Worm (Caenorhabditis elegans) whole organism, midembryonic: ENCODE measurements around the gene ZK742.3.

Experiments used
- T22C8.4 ChIP-seq: fragments of 200-800 bp; sonication (Bioruptor generic); IDR thresholded peaks from 2 replicates; pipeline ENCODE4 v1.3.6; 2022; ENCODE audit warnings: missing genetic modification characterization, missing compliant biosample characterization
- cog-1 ChIP-seq: sonication (generic microtip); optimal IDR thresholded peaks from 2 replicates; lab custom pipeline; 2016; ENCODE audit warnings: missing genetic modification characterization, missing compliant biosample characterization
- flt-1 ChIP-seq: fragments of 200-800 bp; sonication (Bioruptor generic); IDR thresholded peaks from 2 replicates; pipeline ENCODE4 v1.3.6; 2022; ENCODE audit warnings: missing genetic modification characterization, missing compliant biosample characterization
- klf-2 ChIP-seq: fragments of 200-800 bp; sonication (Bioruptor generic); conservative IDR thresholded peaks from 2 replicates; pipeline ENCODE4 v1.3.6; 2022; ENCODE audit warnings: missing genetic modification reagents, missing genetic modification characterization, missing compliant biosample characterization
- med-1 ChIP-seq: sonication (generic microtip); optimal IDR thresholded peaks from 2 replicates; lab custom pipeline; 2017; ENCODE audit warnings: missing genetic modification characterization, mild to moderate bottlenecking, missing compliant biosample characterization, antibody characterized with exemption, missing genetic modification reagents; ENCODE audit not compliant: insufficient read depth
- ref-1 ChIP-seq: fragments of 200-800 bp; sonication (Bioruptor generic); conservative IDR thresholded peaks from 2 replicates; pipeline ENCODE4 v1.3.6; 2022; ENCODE audit warnings: missing genetic modification reagents, missing genetic modification characterization, missing compliant biosample characterization
- tab-1 ChIP-seq: fragments of 200-800 bp; sonication (Bioruptor generic); IDR thresholded peaks from 2 replicates; pipeline ENCODE4 v1.3.6; 2022; ENCODE audit warnings: missing genetic modification characterization, missing compliant biosample characterization
- ztf-23 ChIP-seq: fragments of 200-800 bp; sonication (Bioruptor generic); IDR thresholded peaks from 2 replicates; pipeline ENCODE4 v1.3.6; 2022; ENCODE audit warnings: missing genetic modification reagents, missing genetic modification characterization, missing compliant biosample characterization
- ztf-29 ChIP-seq: fragments of 200-800 bp; sonication (Bioruptor generic); IDR thresholded peaks from 2 replicates; pipeline ENCODE4 v1.3.6; 2022; ENCODE audit warnings: missing genetic modification reagents, missing genetic modification characterization, missing compliant biosample characterization

ZK742.3 gene

ce11 chrV:7822655-7823054, 12.9 kb upstream of the ZK742.3 start:
- no peak for TF ChIP-seq cog-1 (tag; lab: Kevin White, UChicago)

- TF ChIP-seq ref-1 (GFP tag; lab: Robert Waterston, UW) (no peak), ztf-29 (no peak), flt-1 (GFP tag; lab: Robert Waterston, UW) (no peak), cog-1 (tag; lab: Kevin White, UChicago) (no peak), T22C8.4 (no peak), tab-1 (GFP tag; lab: Robert Waterston, UW) (no peak), ztf-23 (no peak), klf-2 (GFP tag; lab: Robert Waterston, UW) (no peak), med-1 (GFP tag; lab: Kevin White, UChicago) (no peak)
These were observed 10.6 kb upstream of the ZK742.3 start, which contains the start of gene lbp-4 for ce11 chrV:7820270-7820669. TSS of gene lbp-4 (plus strand) at chrV:7820578.

DNA sequence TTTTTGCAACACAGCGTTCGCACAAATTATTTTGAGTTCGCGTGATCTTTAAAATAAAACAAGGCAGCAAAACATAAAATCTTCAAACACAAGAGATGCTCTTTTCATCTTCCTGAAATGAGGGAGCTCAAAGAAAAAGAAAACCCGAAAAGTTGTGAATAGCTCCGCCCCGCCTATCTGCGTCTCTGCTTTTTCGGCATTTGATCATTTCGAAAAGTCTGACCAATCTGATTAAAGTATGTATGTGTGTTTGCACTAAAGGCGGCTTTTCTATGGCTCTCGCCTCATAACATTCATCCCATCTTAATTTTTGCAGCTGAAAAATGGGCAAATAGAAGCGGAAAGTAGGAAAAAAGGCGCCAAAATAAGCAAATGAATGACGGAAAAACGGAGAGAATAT, 9.9 kb upstream of the ZK742.3 start:
- TF ChIP-seq ztf-23: no peak

DNA sequence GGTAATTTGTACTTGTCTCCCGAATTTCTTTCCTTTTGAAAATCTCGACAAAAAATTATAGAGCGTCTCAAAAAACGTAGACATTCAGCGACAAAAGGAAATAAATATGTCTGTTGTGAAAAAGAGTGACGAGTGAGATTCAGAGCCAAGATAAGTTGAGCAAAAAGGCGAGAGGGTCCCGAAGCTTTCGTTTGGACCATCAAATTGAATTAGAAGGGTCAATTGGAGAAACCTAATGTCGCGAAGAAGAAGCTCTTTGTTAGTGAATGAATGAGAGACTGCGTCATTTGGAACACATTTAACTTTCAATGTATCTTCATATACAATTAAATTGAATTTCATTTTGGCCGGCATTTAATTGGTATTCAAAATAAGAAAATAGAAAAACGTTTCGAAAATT, 6.8 kb upstream of the ZK742.3 start:
- TF ChIP-seq med-1 (GFP tag; lab: Kevin White, UChicago): no peak
- TF ChIP-seq klf-2 (GFP tag; lab: Robert Waterston, UW): no peak
- TF ChIP-seq ztf-29: no peak
- no peak for TF ChIP-seq ref-1 (GFP tag; lab: Robert Waterston, UW)
- TF ChIP-seq cog-1 (tag; lab: Kevin White, UChicago): no peak
- no peak for TF ChIP-seq ztf-23
- no peak for TF ChIP-seq T22C8.4
- TF ChIP-seq tab-1 (GFP tag; lab: Robert Waterston, UW): no peak
- no peak for TF ChIP-seq flt-1 (GFP tag; lab: Robert Waterston, UW)

DNA sequence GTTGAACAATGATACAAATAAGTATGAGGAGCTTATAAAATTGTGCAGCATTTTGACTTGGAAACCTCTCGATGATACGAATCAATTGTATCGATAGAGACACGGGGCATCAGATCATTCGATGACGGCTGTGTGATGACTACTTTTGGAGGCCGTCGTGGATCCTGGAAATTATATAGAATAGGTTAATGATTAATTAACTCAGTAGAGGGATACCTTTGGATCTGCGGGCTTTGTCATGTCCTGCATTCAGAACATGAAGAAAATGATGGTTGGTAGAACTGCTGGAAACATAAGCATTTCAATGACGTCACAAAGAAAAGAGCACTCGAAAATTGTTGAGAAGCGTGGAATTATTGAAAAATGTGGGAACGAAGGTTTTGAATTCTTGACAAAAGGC, 4.9 kb upstream of the ZK742.3 start, which contains the start of gene ZK742.6:
Gene ZK742.6 (minus strand): TSS at position 342 of the 400 bp plus-strand sequence.
- TF ChIP-seq ref-1 (GFP tag; lab: Robert Waterston, UW): no peak
- no peak for TF ChIP-seq tab-1 (GFP tag; lab: Robert Waterston, UW)
- no peak for TF ChIP-seq cog-1 (tag; lab: Kevin White, UChicago)
- TF ChIP-seq klf-2 (GFP tag; lab: Robert Waterston, UW): no peak
- TF ChIP-seq med-1 (GFP tag; lab: Kevin White, UChicago): no peak
- no peak for TF ChIP-seq flt-1 (GFP tag; lab: Robert Waterston, UW)
- TF ChIP-seq T22C8.4: no peak
- TF ChIP-seq ztf-23: no peak
- TF ChIP-seq ztf-29: no peak

DNA sequence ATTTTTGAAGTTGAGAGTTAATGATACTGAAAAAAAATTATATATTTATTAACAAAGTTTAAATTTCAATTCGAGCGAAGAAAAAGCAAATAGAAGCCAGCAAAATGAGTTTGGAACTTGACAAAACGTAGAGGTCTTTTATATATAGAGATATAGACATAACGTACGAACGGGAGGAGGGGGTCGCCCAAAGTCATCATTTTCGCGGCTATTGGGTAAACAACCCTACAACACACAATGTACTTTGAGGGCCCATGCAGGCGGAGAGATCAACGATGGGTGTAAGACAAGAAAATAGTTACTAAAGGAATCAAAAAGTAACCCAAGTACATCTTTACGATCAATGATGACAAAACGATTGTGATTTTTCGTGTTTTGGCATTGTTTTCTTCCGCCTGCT, 2.0 kb upstream of the ZK742.3 start, which contains the start of gene ZK742.4:
Gene ZK742.4 (minus strand): TSS at position 35 of the 400 bp plus-strand sequence.
- TF ChIP-seq T22C8.4 (no peak), cog-1 (tag; lab: Kevin White, UChicago) (no peak), ref-1 (GFP tag; lab: Robert Waterston, UW) (no peak)

DNA sequence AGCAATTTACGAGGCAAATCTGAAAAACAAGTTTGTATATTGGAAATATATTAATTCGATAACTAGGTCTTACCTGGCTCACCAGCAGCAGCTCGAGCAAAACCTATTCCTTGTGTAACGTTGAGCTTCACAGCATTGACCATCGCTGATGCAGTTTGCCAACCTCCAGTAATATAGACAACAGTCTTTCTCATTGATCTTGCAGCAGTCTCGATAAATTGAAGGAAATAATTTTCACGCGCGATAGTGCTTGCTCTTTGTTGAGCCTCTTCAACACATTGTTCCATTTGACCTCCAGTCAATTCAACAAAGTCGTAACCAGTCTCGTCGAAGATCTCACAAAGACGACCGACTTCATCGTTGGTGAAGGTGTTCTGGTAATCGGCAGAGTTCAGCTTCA, 879 bp upstream of the ZK742.3 start:
- TF ChIP-seq cog-1 (tag; lab: Kevin White, UChicago) (no peak), med-1 (GFP tag; lab: Kevin White, UChicago) (no peak), ztf-23 (no peak), ref-1 (GFP tag; lab: Robert Waterston, UW) (no peak), T22C8.4 (no peak), flt-1 (GFP tag; lab: Robert Waterston, UW) (no peak), tab-1 (GFP tag; lab: Robert Waterston, UW) (no peak), klf-2 (GFP tag; lab: Robert Waterston, UW) (no peak), ztf-29 (no peak)

ce11 chrV:7808444-7808843, 1.3 kb downstream of the ZK742.3 start:
- TF ChIP-seq tab-1 (GFP tag; lab: Robert Waterston, UW) (no peak), ztf-23 (no peak)

DNA sequence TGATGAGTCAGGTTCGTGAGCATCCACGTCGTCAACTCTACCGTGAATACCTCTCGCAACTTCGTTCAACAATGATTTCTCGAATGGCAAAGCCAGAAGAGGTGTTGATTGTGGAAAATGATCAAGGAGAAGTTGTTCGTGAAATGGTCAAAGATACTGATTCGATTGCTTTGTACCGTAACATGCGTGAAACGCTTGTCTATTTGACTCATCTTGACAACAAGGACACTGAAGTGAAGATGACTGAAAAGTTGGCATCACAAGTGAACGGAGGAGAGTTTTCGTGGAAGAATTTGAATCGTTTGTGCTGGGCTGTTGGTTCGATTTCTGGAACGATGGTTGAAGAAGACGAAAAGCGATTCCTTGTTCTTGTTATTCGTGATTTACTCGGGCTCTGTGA, 3.1 kb downstream of the ZK742.3 start:
- TF ChIP-seq ztf-29 (no peak), cog-1 (tag; lab: Kevin White, UChicago) (no peak), klf-2 (GFP tag; lab: Robert Waterston, UW) (no peak), flt-1 (GFP tag; lab: Robert Waterston, UW) (no peak), ztf-23 (no peak), tab-1 (GFP tag; lab: Robert Waterston, UW) (no peak), med-1 (GFP tag; lab: Kevin White, UChicago) (no peak), ref-1 (GFP tag; lab: Robert Waterston, UW) (no peak), T22C8.4 (no peak)

DNA sequence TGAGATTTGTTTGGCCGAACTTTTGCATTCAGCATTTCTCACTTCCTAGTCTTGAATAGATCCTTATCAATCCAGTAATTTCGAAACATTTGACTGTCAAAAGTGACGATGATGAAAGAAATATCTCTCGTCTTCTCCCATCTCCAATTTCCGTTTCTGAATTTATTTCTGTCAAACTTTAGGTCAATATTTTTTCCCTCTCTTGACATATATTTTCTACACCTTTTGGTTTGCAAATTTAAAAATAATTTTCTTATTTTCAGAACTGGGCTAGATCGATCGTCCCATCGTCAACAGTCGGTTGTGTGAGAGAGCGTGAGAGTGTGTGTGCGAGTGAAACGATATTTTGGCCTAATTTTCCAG, 4.9 kb downstream of the ZK742.3 start, which contains the start of gene xpo-1:
Gene xpo-1 (plus strand): TSS at position 264 of the 363 bp plus-strand sequence.
- TF ChIP-seq T22C8.4: no peak
- TF ChIP-seq flt-1 (GFP tag; lab: Robert Waterston, UW): 0 out of 2 replicates have a peak, but pooled peaks have one; percentile 23
- TF ChIP-seq ztf-23: no peak
- TF ChIP-seq cog-1 (tag; lab: Kevin White, UChicago): no peak

- 0 out of 2 replicates have a peak, but pooled peaks have one; percentile 33 for TF ChIP-seq T22C8.4
- TF ChIP-seq ztf-23: no peak
- no peak for TF ChIP-seq med-1 (GFP tag; lab: Kevin White, UChicago)
These were observed 5.5 kb downstream of the ZK742.3 start, which contains the start of gene uvs-1 for ce11 chrV:7804064-7804800. TSS of gene uvs-1 (minus strand) at chrV:7804208.
